Fruit fly (Drosophila melanogaster) whole organism, embryonic: ENCODE data around the gene hry.

Experiments used
- Ada2b ChIP-seq: fragments of 200-800 bp; sonication (Bioruptor generic); IDR thresholded peaks from 2 replicates; pipeline ENCODE4 v1.3.6; 2022; ENCODE audit warnings: missing biosample characterization, missing genetic modification characterization
- Atf6 ChIP-seq: fragments of 200-800 bp; sonication (Bioruptor generic); IDR thresholded peaks from 2 replicates; pipeline ENCODE4 v1.3.6; 2022; ENCODE audit warnings: missing biosample characterization, missing genetic modification characterization
- Blimp-1 ChIP-seq: fragments of 200-800 bp; sonication (Bioruptor generic); optimal IDR thresholded peaks from 3 replicates; lab custom pipeline; 2018; ENCODE audit warnings: missing biosample characterization, missing genetic modification characterization, mild to moderate bottlenecking, moderate library complexity, missing genetic modification reagents
- CG1024 ChIP-seq: fragments of 200-800 bp; sonication (Bioruptor generic); IDR thresholded peaks from 2 replicates; pipeline ENCODE4 v1.3.6; 2022; ENCODE audit warnings: missing biosample characterization, missing genetic modification characterization
- CG10321 ChIP-seq: fragments of 200-800 bp; sonication (Bioruptor generic); IDR thresholded peaks from 2 replicates; pipeline ENCODE4 v1.3.6; 2022; ENCODE audit warnings: missing biosample characterization, missing genetic modification characterization
- CG10959 ChIP-seq: fragments of 200-800 bp; sonication (Bioruptor generic); IDR thresholded peaks from 2 replicates; pipeline ENCODE4 v1.3.6; 2022; ENCODE audit warnings: missing biosample characterization, missing genetic modification characterization
- CG11093 ChIP-seq: fragments of 200-800 bp; sonication (Bioruptor generic); IDR thresholded peaks from 3 replicates; pipeline ENCODE4 v1.3.6; 2022; ENCODE audit warnings: missing biosample characterization, missing genetic modification characterization
- CG11695 ChIP-seq: fragments of 200-800 bp; sonication (Bioruptor generic); IDR thresholded peaks from 3 replicates; pipeline ENCODE4 v1.3.6; 2022; ENCODE audit warnings: missing biosample characterization, missing genetic modification characterization
- CG11696 ChIP-seq: fragments of 200-800 bp; sonication (Bioruptor generic); IDR thresholded peaks from 2 replicates; pipeline ENCODE4 v1.3.6; 2022; ENCODE audit warnings: missing biosample characterization, missing genetic modification characterization
- CG1233 ChIP-seq: fragments of 200-800 bp; sonication (Bioruptor generic); optimal IDR thresholded peaks from 4 replicates; lab custom pipeline; 2018; ENCODE audit warnings: missing biosample characterization, mild to moderate bottlenecking, missing genetic modification characterization
- CG13123 ChIP-seq: fragments of 200-800 bp; sonication (Bioruptor generic); optimal IDR thresholded peaks from 2 replicates; lab custom pipeline; 2016; ENCODE audit warnings: missing biosample characterization, missing genetic modification characterization
- CG13424 ChIP-seq: fragments of 200-800 bp; sonication (Bioruptor generic); optimal IDR thresholded peaks from 2 replicates; lab custom pipeline; 2019; ENCODE audit warnings: missing biosample characterization, mild to moderate bottlenecking, missing genetic modification characterization, moderate library complexity
- CG13624 ChIP-seq: fragments of 200-800 bp; sonication (Bioruptor generic); optimal IDR thresholded peaks from 2 replicates; lab custom pipeline; 2016; ENCODE audit warnings: missing biosample characterization, missing genetic modification characterization
- CG16815 ChIP-seq: fragments of 200-800 bp; sonication (Bioruptor generic); optimal IDR thresholded peaks from 3 replicates; lab custom pipeline; 2017; ENCODE audit warnings: missing biosample characterization, mild to moderate bottlenecking, missing genetic modification characterization
- CG16863 ChIP-seq: fragments of 200-800 bp; sonication (Bioruptor generic); optimal IDR thresholded peaks from 3 replicates; lab custom pipeline; 2016; ENCODE audit warnings: missing biosample characterization, missing genetic modification characterization
- CG1832 ChIP-seq: fragments of 200-800 bp; sonication (Bioruptor generic); optimal IDR thresholded peaks from 2 replicates; lab custom pipeline; 2017; ENCODE audit warnings: missing biosample characterization, mild to moderate bottlenecking, missing genetic modification characterization, inconsistent platforms
- CG34422 ChIP-seq: fragments of 200-800 bp; sonication (Bioruptor generic); IDR thresholded peaks from 3 replicates; pipeline ENCODE4 v1.3.6; 2022; ENCODE audit warnings: missing biosample characterization, missing genetic modification characterization
- CG4282 ChIP-seq: fragments of 200-800 bp; sonication (Bioruptor generic); optimal IDR thresholded peaks from 2 replicates; lab custom pipeline; 2016; ENCODE audit warnings: missing biosample characterization, missing genetic modification characterization
- CG4360 ChIP-seq: fragments of 200-800 bp; sonication (Bioruptor generic); IDR thresholded peaks from 2 replicates; pipeline ENCODE4 v1.3.6; 2022; ENCODE audit warnings: missing biosample characterization, missing genetic modification characterization
- CG5245 ChIP-seq: fragments of 200-800 bp; sonication (Bioruptor generic); optimal IDR thresholded peaks from 3 replicates; lab custom pipeline; 2016; ENCODE audit warnings: missing biosample characterization, missing genetic modification characterization
- CG6175 ChIP-seq: fragments of 200-800 bp; sonication (Bioruptor generic); IDR thresholded peaks from 3 replicates; pipeline ENCODE4 v1.3.6; 2022; ENCODE audit warnings: missing biosample characterization, missing genetic modification characterization
- CG7372 ChIP-seq: fragments of 200-800 bp; sonication (Bioruptor generic); IDR thresholded peaks from 2 replicates; pipeline ENCODE4 v1.3.6; 2022; ENCODE audit warnings: missing biosample characterization, missing genetic modification characterization
- CG7928 ChIP-seq: fragments of 200-800 bp; sonication (Bioruptor generic); optimal IDR thresholded peaks from 2 replicates; lab custom pipeline; 2017; ENCODE audit warnings: missing biosample characterization, mild to moderate bottlenecking, missing genetic modification characterization
- CG8359 ChIP-seq: fragments of 200-800 bp; sonication (Bioruptor generic); optimal IDR thresholded peaks from 2 replicates; lab custom pipeline; 2017; ENCODE audit warnings: missing biosample characterization, mild to moderate bottlenecking, missing genetic modification characterization, borderline replicate concordance
- CG9932 ChIP-seq: fragments of 200-800 bp; sonication (Bioruptor generic); IDR thresholded peaks from 2 replicates; pipeline ENCODE4 v1.3.6; 2022; ENCODE audit warnings: missing biosample characterization, missing genetic modification characterization
- CTCF ChIP-seq: fragments of 200-800 bp; sonication (Bioruptor generic); optimal IDR thresholded peaks from 2 replicates; lab custom pipeline; 2017; ENCODE audit warnings: missing biosample characterization, mild to moderate bottlenecking, missing genetic modification characterization, moderate library complexity
- Chrac-16 ChIP-seq: fragments of 200-800 bp; sonication (Bioruptor generic); optimal IDR thresholded peaks from 3 replicates; lab custom pipeline; 2016; ENCODE audit warnings: missing biosample characterization, missing genetic modification characterization
- D19B ChIP-seq: fragments of 200-800 bp; sonication (Bioruptor generic); optimal IDR thresholded peaks from 2 replicates; lab custom pipeline; 2017; ENCODE audit warnings: missing biosample characterization, mild to moderate bottlenecking, missing genetic modification characterization
- GATAe ChIP-seq: fragments of 200-800 bp; sonication (Bioruptor generic); conservative IDR thresholded peaks from 2 replicates; pipeline ENCODE4 v1.3.6; 2022; ENCODE audit warnings: missing biosample characterization, missing genetic modification characterization
- Kr ChIP-seq: fragments of 200-800 bp; sonication (Bioruptor generic); optimal IDR thresholded peaks from 2 replicates; lab custom pipeline; 2017; ENCODE audit warnings: missing biosample characterization, mild to moderate bottlenecking, missing genetic modification characterization
- MBD-R2 ChIP-seq: fragments of 200-800 bp; sonication (Bioruptor generic); IDR thresholded peaks from 2 replicates; pipeline ENCODE4 v1.3.6; 2022; ENCODE audit warnings: missing biosample characterization, missing genetic modification characterization
- Mad ChIP-seq: fragments of 200-800 bp; sonication (Bioruptor generic); optimal IDR thresholded peaks from 2 replicates; lab custom pipeline; 2016; ENCODE audit warnings: missing biosample characterization, missing genetic modification characterization
- Med ChIP-seq: fragments of 200-800 bp; sonication (Bioruptor generic); peaks from one replicate; lab custom pipeline; 2016; ENCODE audit warnings: missing biosample characterization, missing genetic modification characterization, mild to moderate bottlenecking, inconsistent platforms, moderate library complexity
- Mrtf ChIP-seq: fragments of 200-800 bp; sonication (Bioruptor generic); IDR thresholded peaks from 3 replicates; pipeline ENCODE4 v1.3.6; 2022; ENCODE audit warnings: missing biosample characterization, missing genetic modification characterization
- NC2β ChIP-seq: fragments of 200-800 bp; sonication (Bioruptor generic); optimal IDR thresholded peaks from 2 replicates; lab custom pipeline; 2016; ENCODE audit warnings: missing biosample characterization, missing genetic modification characterization
- Nf-YC ChIP-seq: fragments of 200-800 bp; optimal IDR thresholded peaks from 3 replicates; lab custom pipeline; 2019; ENCODE audit warnings: missing biosample characterization, mild to moderate bottlenecking, missing genetic modification characterization, moderate library complexity
- PHDP ChIP-seq: fragments of 200-800 bp; sonication (Bioruptor generic); optimal IDR thresholded peaks from 3 replicates; lab custom pipeline; 2018; ENCODE audit warnings: missing biosample characterization, mild to moderate bottlenecking, missing genetic modification characterization, moderate library complexity
- Usf ChIP-seq: fragments of 200-800 bp; sonication (Bioruptor generic); optimal IDR thresholded peaks from 2 replicates; lab custom pipeline; 2017; ENCODE audit warnings: missing genotype, missing biosample characterization, missing genetic modification characterization
- ap ChIP-seq: fragments of 200-800 bp; sonication (Bioruptor generic); IDR thresholded peaks from 2 replicates; pipeline ENCODE4 v1.3.6; 2022; ENCODE audit warnings: missing biosample characterization, missing genetic modification characterization
- bowl ChIP-seq: fragments of 200-800 bp; sonication (Bioruptor generic); IDR thresholded peaks from 2 replicates; pipeline ENCODE4 v1.3.6; 2022; ENCODE audit warnings: missing biosample characterization, missing genetic modification characterization
- cad ChIP-seq: fragments of >200 bp; optimal IDR thresholded peaks from 2 replicates; lab custom pipeline; 2017; ENCODE audit warnings: missing biosample characterization, missing genetic modification characterization
- dpn ChIP-seq, 2 experiments: fragments of 200-800 bp; sonication (Bioruptor generic); optimal IDR thresholded peaks; 3 replicates each; lab custom pipeline; 2016; ENCODE audit warnings: missing biosample characterization in 2 of 2, missing genetic modification characterization in 2 of 2
- ems ChIP-seq: fragments of 200-800 bp; sonication (Bioruptor generic); optimal IDR thresholded peaks from 3 replicates; lab custom pipeline; 2016; ENCODE audit warnings: missing biosample characterization, missing genetic modification characterization
- ham ChIP-seq: fragments of 200-800 bp; sonication (Bioruptor generic); IDR thresholded peaks from 2 replicates; pipeline ENCODE4 v1.3.6; 2022; ENCODE audit warnings: missing biosample characterization, missing genetic modification characterization
- jing ChIP-seq: fragments of 200-800 bp; sonication (Bioruptor generic); optimal IDR thresholded peaks from 2 replicates; lab custom pipeline; 2018; ENCODE audit warnings: missing biosample characterization, mild to moderate bottlenecking, missing genetic modification characterization
- mld ChIP-seq: fragments of 200-800 bp; sonication (Bioruptor generic); IDR thresholded peaks from 3 replicates; pipeline ENCODE4 v1.3.6; 2022; ENCODE audit warnings: missing biosample characterization, missing genetic modification characterization; ENCODE audit not compliant: partially characterized antibody
- ranshi ChIP-seq: fragments of 200-800 bp; sonication (Bioruptor generic); IDR thresholded peaks from 2 replicates; pipeline ENCODE4 v1.3.6; 2022; ENCODE audit warnings: missing biosample characterization, missing genetic modification characterization
- seq ChIP-seq: fragments of 200-800 bp; sonication (Bioruptor generic); IDR thresholded peaks from 2 replicates; pipeline ENCODE4 v1.3.6; 2022; ENCODE audit warnings: missing biosample characterization, missing genetic modification characterization
- sr ChIP-seq: fragments of 200-800 bp; sonication (Bioruptor generic); IDR thresholded peaks from 3 replicates; pipeline ENCODE4 v1.3.6; 2022; ENCODE audit warnings: missing biosample characterization, missing genetic modification characterization
- tin ChIP-seq: fragments of 200-800 bp; sonication (Bioruptor generic); optimal IDR thresholded peaks from 3 replicates; lab custom pipeline; 2016; ENCODE audit warnings: missing biosample characterization, missing genetic modification characterization
- tio ChIP-seq: fragments of 200-800 bp; sonication (Bioruptor generic); optimal IDR thresholded peaks from 2 replicates; lab custom pipeline; 2017; ENCODE audit warnings: missing biosample characterization, missing genetic modification characterization, inconsistent platforms
- trem ChIP-seq: fragments of 200-800 bp; optimal IDR thresholded peaks from 3 replicates; lab custom pipeline; 2019; ENCODE audit warnings: missing biosample characterization, mild to moderate bottlenecking, missing genetic modification characterization, moderate library complexity
- tx ChIP-seq: fragments of 200-800 bp; sonication (Bioruptor generic); optimal IDR thresholded peaks from 2 replicates; lab custom pipeline; 2016; ENCODE audit warnings: missing biosample characterization, missing genetic modification characterization
- usp ChIP-seq: fragments of >200 bp; optimal IDR thresholded peaks from 2 replicates; lab custom pipeline; 2017; ENCODE audit warnings: missing biosample characterization, missing genetic modification characterization

The hry gene

DNA sequence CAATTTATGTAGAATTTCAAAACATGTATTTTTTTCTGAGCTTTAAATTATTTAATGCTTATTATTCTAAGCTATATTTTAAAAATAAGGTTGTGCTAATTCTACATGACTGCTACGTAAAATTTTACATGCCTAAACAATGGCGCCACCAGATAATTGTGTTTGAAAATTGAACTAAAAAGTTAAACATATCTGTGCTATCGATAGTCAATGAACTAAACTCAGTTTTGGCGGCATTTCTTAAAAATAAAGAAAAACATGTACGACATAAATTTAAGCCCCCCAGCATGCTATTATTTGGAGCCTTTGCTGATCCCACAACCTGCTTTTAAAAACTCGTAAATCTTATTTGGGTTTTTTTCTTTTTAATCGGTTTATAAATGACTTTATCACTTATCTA lies 43.0 kb downstream of the hry start (continued):
- TF ChIP-seq CG16815 (GFP tag; lab: Kevin White, UChicago) (no peak), CG4360 (GFP tag; lab: Robert Waterston, UW) (no peak), CG10959 (GFP tag; lab: Robert Waterston, UW) (no peak), NC2β (GFP tag; lab: Kevin White, UChicago) (no peak), cad (GFP tag; lab: Kevin White, UChicago) (no peak), CG6175 (GFP tag; lab: Robert Waterston, UW) (no peak), GATAe (GFP tag; lab: Robert Waterston, UW) (no peak), dpn (GFP tag; optimal IDR thresholded peaks at IDR 0.05; lab: Kevin White, UChicago) (no peak), tio (GFP tag; lab: Kevin White, UChicago) (no peak), CG13624 (GFP tag; lab: Kevin White, UChicago) (peak; percentile 7), CG1233 (GFP tag; lab: Kevin White, UChicago) (no peak), Med (GFP tag; lab: Kevin White, UChicago) (peak; percentile 78), Chrac-16 (no peak), ems (GFP tag; lab: Kevin White, UChicago) (no peak), CG10321 (GFP tag; lab: Robert Waterston, UW) (no peak), CG34422 (GFP tag; lab: Robert Waterston, UW) (no peak), tin (no peak), Kr (GFP tag; lab: Kevin White, UChicago) (no peak), Nf-YC (tag; lab: Kevin White, UChicago) (peak; percentile 9), CG7372 (GFP tag; lab: Robert Waterston, UW) (no peak), Blimp-1 (peak; percentile 11), ap (no peak), usp (GFP tag; lab: Kevin White, UChicago) (no peak), mld (no peak; the same call in 2 of the 3 replicates), ham (GFP tag; lab: Robert Waterston, UW) (no peak), Usf (no peak), Atf6 (peak; percentile 15; the same call in 1 of the 2 replicates), jing (GFP tag; lab: Kevin White, UChicago) (no peak), CG7928 (GFP tag; lab: Kevin White, UChicago) (no peak), tx (GFP tag; lab: Kevin White, UChicago) (no peak), CG1832 (GFP tag; lab: Kevin White, UChicago) (no peak), ranshi (GFP tag; lab: Robert Waterston, UW) (peak; percentile 47; the same call in 1 of the 2 replicates), bowl (GFP tag; lab: Robert Waterston, UW) (no peak), CG11093 (no peak), CG1024 (no peak), Mad (GFP tag; lab: Kevin White, UChicago) (no peak), MBD-R2 (GFP tag; lab: Robert Waterston, UW) (peak; percentile 28; the same call in 1 of the 2 replicates), CG13424 (tag; lab: Kevin White, UChicago) (no peak), sr (GFP tag; lab: Robert Waterston, UW) (no peak), CG13123 (GFP tag; lab: Kevin White, UChicago) (no peak), CG16863 (GFP tag; lab: Kevin White, UChicago) (no peak), CG5245 (no peak), CG11695 (GFP tag; lab: Robert Waterston, UW) (peak; percentile 92), PHDP (tag; lab: Kevin White, UChicago) (peak; percentile 2), CG4282 (GFP tag; lab: Kevin White, UChicago) (no peak), trem (tag; lab: Kevin White, UChicago) (peak; percentile 74), D19B (GFP tag; lab: Kevin White, UChicago) (no peak), CG9932 (GFP tag; lab: Robert Waterston, UW) (no peak), CG11696 (GFP tag; lab: Robert Waterston, UW) (0 out of 2 replicates have a peak, but pooled peaks have one; percentile 11), CTCF (GFP tag; lab: Kevin White, UChicago) (peak; percentile 97), seq (GFP tag; lab: Robert Waterston, UW) (no peak), Ada2b (GFP tag; lab: Robert Waterston, UW) (no peak), CG8359 (GFP tag; lab: Kevin White, UChicago) (no peak), Mrtf (GFP tag; lab: Robert Waterston, UW) (no peak)
